Worm (Caenorhabditis elegans) whole organism, L4 larva: Measurements from ENCODE around the gene srx-14.

Experiments used
- D1046.2 ChIP-seq: fragments of 200-800 bp; sonication (Bioruptor generic); IDR thresholded peaks from 2 replicates; pipeline ENCODE4 v1.3.6; 2022; ENCODE audit warnings: missing genetic modification characterization, missing compliant biosample characterization
- F26F4.8 ChIP-seq: fragments of 200-800 bp; sonication (Bioruptor generic); conservative IDR thresholded peaks from 2 replicates; pipeline ENCODE4 v1.3.6; 2022; ENCODE audit warnings: missing genetic modification characterization, missing compliant biosample characterization
- F44E2.7 ChIP-seq: fragments of 200-800 bp; sonication (Bioruptor generic); IDR thresholded peaks from 2 replicates; pipeline ENCODE4 v2.1.2; 2022; ENCODE audit warnings: missing genetic modification characterization, missing compliant biosample characterization
- R02D3.7 ChIP-seq: fragments of 150-350 bp; sonication (generic microtip); optimal IDR thresholded peaks from 3 replicates; lab custom pipeline; 2014; ENCODE audit warnings: missing biosample characterization, missing genetic modification characterization
- T20F7.1 ChIP-seq: fragments of 200-800 bp; sonication (Bioruptor generic); optimal IDR thresholded peaks from 2 replicates; lab custom pipeline; 2018; ENCODE audit warnings: mild to moderate bottlenecking, missing genetic modification characterization, missing compliant biosample characterization
- aha-1 ChIP-seq: fragments of 150-350 bp; peaks from one replicate; lab custom pipeline; 2014; ENCODE audit warnings: missing biosample characterization, missing genetic modification characterization
- ama-1 ChIP-seq: fragments of 150-350 bp; optimal IDR thresholded peaks from 2 replicates; lab custom pipeline; 2014; ENCODE audit warnings: inconsistent platforms, mixed read lengths
- arid-1 ChIP-seq: fragments of 200-800 bp; sonication (Bioruptor generic); conservative IDR thresholded peaks from 2 replicates; pipeline ENCODE4 v1.3.6; 2022; ENCODE audit warnings: missing genetic modification reagents, missing genetic modification characterization, missing compliant biosample characterization
- attf-4 ChIP-seq: sonication (generic microtip); optimal IDR thresholded peaks from 3 replicates; lab custom pipeline; 2017; ENCODE audit warnings: missing biosample characterization, missing genetic modification characterization
- ceh-28 ChIP-seq: fragments of 150-350 bp; optimal IDR thresholded peaks from 2 replicates; lab custom pipeline; 2014; ENCODE audit warnings: missing biosample characterization, missing genetic modification reagents, missing genetic modification characterization
- ceh-32 ChIP-seq: sonication (generic microtip); optimal IDR thresholded peaks from 2 replicates; lab custom pipeline; 2016; ENCODE audit warnings: mild to moderate bottlenecking, missing genetic modification characterization, missing compliant biosample characterization; ENCODE audit not compliant: poor library complexity
- ceh-44 ChIP-seq: fragments of 200-800 bp; sonication (Bioruptor generic); IDR thresholded peaks from 2 replicates; pipeline ENCODE4 v1.3.6; 2022; ENCODE audit warnings: missing genetic modification reagents, missing genetic modification characterization, missing compliant biosample characterization
- daf-12 ChIP-seq: fragments of 150-350 bp; optimal IDR thresholded peaks from 2 replicates; lab custom pipeline; 2014; ENCODE audit warnings: missing biosample characterization, missing genetic modification reagents, missing genetic modification characterization
- daf-16 ChIP-seq, 3 experiments: sonication (generic microtip); optimal IDR thresholded peaks; 2 replicates each; lab custom pipeline; 2016 to 2017; ENCODE audit warnings: missing genetic modification characterization in 3 of 3, missing genetic modification reagents in 3 of 3, mild to moderate bottlenecking in 2 of 3, missing compliant biosample characterization in 2 of 3, missing biosample characterization in 1 of 3, moderate library complexity in 1 of 3
- daf-19 ChIP-seq: fragments of 200-800 bp; sonication (Bioruptor generic); conservative IDR thresholded peaks from 2 replicates; pipeline ENCODE4 v1.3.6; 2022; ENCODE audit warnings: missing genetic modification characterization, missing compliant biosample characterization
- daf-8 ChIP-seq: fragments of 200-800 bp; sonication (Bioruptor generic); IDR thresholded peaks from 2 replicates; pipeline ENCODE4 v1.3.6; 2022; ENCODE audit warnings: missing genetic modification characterization, missing compliant biosample characterization
- dmd-6 ChIP-seq: fragments of 200-800 bp; sonication (Bioruptor generic); IDR thresholded peaks from 2 replicates; pipeline ENCODE4 v1.3.6; 2022; ENCODE audit warnings: missing genetic modification reagents, missing genetic modification characterization, missing compliant biosample characterization
- dmd-9 ChIP-seq: fragments of 200-800 bp; sonication (Bioruptor generic); IDR thresholded peaks from 2 replicates; pipeline ENCODE4 v1.3.6; 2022; ENCODE audit warnings: missing genetic modification reagents, missing genetic modification characterization, missing compliant biosample characterization
- dpl-1 ChIP-seq: fragments of 150-350 bp; optimal IDR thresholded peaks from 2 replicates; lab custom pipeline; 2014; ENCODE audit warnings: missing biosample characterization, missing genetic modification reagents, missing genetic modification characterization
- duxl-1 ChIP-seq: sonication (generic microtip); optimal IDR thresholded peaks from 2 replicates; lab custom pipeline; 2016; ENCODE audit warnings: mild to moderate bottlenecking, missing genetic modification characterization, moderate library complexity, missing compliant biosample characterization; ENCODE audit not compliant: poor library complexity
- egl-43 ChIP-seq: fragments of 200-800 bp; sonication (Bioruptor generic); IDR thresholded peaks from 2 replicates; pipeline ENCODE4 v1.3.6; 2022; ENCODE audit warnings: missing genetic modification reagents, missing genetic modification characterization, missing compliant biosample characterization
- gei-8 ChIP-seq: fragments of 200-800 bp; sonication (Bioruptor generic); optimal IDR thresholded peaks from 2 replicates; lab custom pipeline; 2018; ENCODE audit warnings: mild to moderate bottlenecking, missing genetic modification characterization, missing compliant biosample characterization
- hmg-1.1 ChIP-seq: fragments of 200-800 bp; sonication (Bioruptor generic); IDR thresholded peaks from 2 replicates; pipeline ENCODE4 v1.3.6; 2022; ENCODE audit warnings: missing genetic modification reagents, missing genetic modification characterization, missing compliant biosample characterization
- lin-13 ChIP-seq: fragments of 150-350 bp; optimal IDR thresholded peaks from 2 replicates; lab custom pipeline; 2014; ENCODE audit warnings: missing biosample characterization, missing genetic modification reagents, missing genetic modification characterization
- lin-15B ChIP-seq: fragments of 150-350 bp; sonication (generic microtip); optimal IDR thresholded peaks from 3 replicates; lab custom pipeline; 2014; ENCODE audit warnings: missing biosample characterization, missing genetic modification characterization
- lin-29 ChIP-seq: fragments of 200-800 bp; sonication (Bioruptor generic); IDR thresholded peaks from 2 replicates; pipeline ENCODE4 v1.3.6; 2022; ENCODE audit warnings: missing genetic modification reagents, missing genetic modification characterization, missing compliant biosample characterization
- lin-39 ChIP-seq: fragments of 150-350 bp; optimal IDR thresholded peaks from 2 replicates; lab custom pipeline; 2014; ENCODE audit warnings: missing biosample characterization, missing genetic modification reagents, missing genetic modification characterization
- lir-3 ChIP-seq: sonication (generic microtip); optimal IDR thresholded peaks from 2 replicates; lab custom pipeline; 2016; ENCODE audit warnings: mild to moderate bottlenecking, missing genetic modification characterization, missing compliant biosample characterization
- mdl-1 ChIP-seq, 2 experiments: fragments of 150-350 bp in 1 of 2; sonication (generic microtip) in 1 of 2; optimal IDR thresholded peaks; 2 replicates each; lab custom pipeline; 2014 to 2017; ENCODE audit warnings: missing biosample characterization in 2 of 2, missing genetic modification characterization in 2 of 2
- mdt-29 ChIP-seq: fragments of 200-800 bp; sonication (Bioruptor generic); IDR thresholded peaks from 2 replicates; pipeline ENCODE4 v1.3.6; 2022; ENCODE audit warnings: missing genetic modification reagents, missing genetic modification characterization, missing compliant biosample characterization
- mes-2 ChIP-seq: sonication (generic microtip); optimal IDR thresholded peaks from 2 replicates; lab custom pipeline; 2016; ENCODE audit warnings: missing genotype, mild to moderate bottlenecking, missing genetic modification characterization, missing compliant biosample characterization; ENCODE audit not compliant: poor library complexity, severe bottlenecking
- mxl-2 ChIP-seq: fragments of 200-800 bp; sonication (Bioruptor generic); conservative IDR thresholded peaks from 2 replicates; pipeline ENCODE4 v1.3.6; 2022; ENCODE audit warnings: missing genetic modification reagents, missing genetic modification characterization, missing compliant biosample characterization
- nhr-10 ChIP-seq: fragments of 150-350 bp; optimal IDR thresholded peaks from 2 replicates; lab custom pipeline; 2014; ENCODE audit warnings: missing biosample characterization, missing genetic modification characterization
- nhr-11 ChIP-seq: fragments of 150-350 bp; optimal IDR thresholded peaks from 2 replicates; lab custom pipeline; 2014; ENCODE audit warnings: missing biosample characterization, missing genetic modification characterization
- nhr-25 ChIP-seq: sonication (generic microtip); optimal IDR thresholded peaks from 2 replicates; lab custom pipeline; 2017; ENCODE audit warnings: missing genetic modification characterization, mild to moderate bottlenecking, missing compliant biosample characterization, antibody characterized with exemption, moderate library complexity, borderline replicate concordance; ENCODE audit not compliant: insufficient read depth
- nhr-6 ChIP-seq: fragments of 150-350 bp; optimal IDR thresholded peaks from 2 replicates; lab custom pipeline; 2014; ENCODE audit warnings: missing biosample characterization, missing genetic modification characterization
- nhr-76 ChIP-seq: fragments of 150-350 bp; optimal IDR thresholded peaks from 2 replicates; lab custom pipeline; 2014; ENCODE audit warnings: missing biosample characterization, missing genetic modification characterization
- nhr-77 ChIP-seq: fragments of 150-350 bp; optimal IDR thresholded peaks from 2 replicates; lab custom pipeline; 2014; ENCODE audit warnings: missing biosample characterization, missing genetic modification characterization
- pha-4 ChIP-seq, 2 experiments: fragments of 150-350 bp in 1 of 2; fragments of 200-800 bp in 1 of 2; sonication (Bioruptor generic) in 1 of 2; IDR thresholded peaks in 1 of 2; optimal IDR thresholded peaks in 1 of 2; 2 replicates each; pipeline versions ENCODE4 v1.3.6 to Lab custom; 2014 to 2022; ENCODE audit warnings: missing genetic modification characterization in 2 of 2, missing genetic modification reagents in 2 of 2, missing biosample characterization in 1 of 2, missing compliant biosample characterization in 1 of 2
- php-3 ChIP-seq: fragments of 200-800 bp; sonication (Bioruptor generic); IDR thresholded peaks from 2 replicates; pipeline ENCODE4 v1.3.6; 2022; ENCODE audit warnings: missing genetic modification reagents, missing genetic modification characterization, missing compliant biosample characterization
- rbr-2 ChIP-seq: sonication (generic microtip); optimal IDR thresholded peaks from 2 replicates; lab custom pipeline; 2016; ENCODE audit warnings: missing genotype, missing genetic modification characterization, missing compliant biosample characterization
- sdz-12 ChIP-seq: fragments of 200-800 bp; sonication (Bioruptor generic); optimal IDR thresholded peaks from 2 replicates; lab custom pipeline; 2018; ENCODE audit warnings: mild to moderate bottlenecking, missing genetic modification characterization, missing compliant biosample characterization
- skn-1 ChIP-seq: fragments of 150-350 bp; optimal IDR thresholded peaks from 2 replicates; lab custom pipeline; 2014; ENCODE audit warnings: missing biosample characterization, missing genetic modification characterization
- snpc-4 ChIP-seq: fragments of 150-350 bp; optimal IDR thresholded peaks from 2 replicates; lab custom pipeline; 2014; ENCODE audit warnings: missing biosample characterization, missing genetic modification characterization
- spr-1 ChIP-seq: sonication (generic microtip); optimal IDR thresholded peaks from 2 replicates; lab custom pipeline; 2016; ENCODE audit warnings: mild to moderate bottlenecking, missing genetic modification characterization, missing compliant biosample characterization
- spr-3 ChIP-seq: fragments of 200-800 bp; sonication (Bioruptor generic); optimal IDR thresholded peaks from 2 replicates; lab custom pipeline; 2018; ENCODE audit warnings: mild to moderate bottlenecking, missing genetic modification characterization, missing compliant biosample characterization
- unc-62 ChIP-seq, 3 experiments: fragments of 150-350 bp in 1 of 3; sonication (generic microtip); optimal IDR thresholded peaks in 2 of 3; peaks in 1 of 3; 1 replicate in 1 of 3; 2 replicates in 2 of 3; lab custom pipeline; 2014 to 2017; ENCODE audit warnings: missing biosample characterization in 3 of 3, missing genetic modification characterization in 3 of 3, missing genetic modification reagents in 3 of 3, missing genotype in 1 of 3
- zfp-2 ChIP-seq: sonication (generic microtip); optimal IDR thresholded peaks from 2 replicates; lab custom pipeline; 2016; ENCODE audit warnings: mild to moderate bottlenecking, missing genetic modification characterization, missing compliant biosample characterization

Gene srx-14

ce11 chrIV:1093870-1094564, 19.5 kb downstream of the srx-14 start, which contains the start of the genes cct-8 and Y55F3AR.2:
Gene cct-8 (minus strand): TSS chrIV:1093920.
Gene Y55F3AR.2 (plus strand): TSS chrIV:1094541.
- TF ChIP-seq zfp-2 (tag; lab: Kevin White, UChicago), result peak; percentile 85
- peak; percentile 83 for TF ChIP-seq aha-1 (tag; lab: Kevin White, UChicago)
- TF ChIP-seq dmd-6 (GFP tag; lab: Robert Waterston, UW), result peak; percentile 98
- no peak for TF ChIP-seq daf-12
- no peak for TF ChIP-seq R02D3.7 (tag; lab: Kevin White, UChicago)
- TF ChIP-seq ceh-28 (tag; lab: Kevin White, UChicago), result no peak
- peak; percentile 96 for TF ChIP-seq lin-29
- peak; percentile 14 for TF ChIP-seq lir-3
- peak; percentile 96 for TF ChIP-seq egl-43 (GFP tag; lab: Robert Waterston, UW)
- TF ChIP-seq pha-4 (GFP tag; IDR thresholded peaks at IDR 0.05; lab: Robert Waterston, UW), result peak; percentile 97
- peak; percentile 19 for TF ChIP-seq pha-4 (tag; optimal IDR thresholded peaks at IDR 0.05; lab: Kevin White, UChicago)
- TF ChIP-seq hmg-1.1, result peak; percentile 99
- TF ChIP-seq daf-16 (GFP tag; optimal IDR thresholded peaks at IDR 0.05; lab: Kevin White, UChicago), result peak; percentile 58 to 95
- TF ChIP-seq daf-16 (tag; optimal IDR thresholded peaks at IDR 0.05; lab: Kevin White, UChicago), result peak; percentile 82
- no peak for TF ChIP-seq skn-1
- peak; percentile 97 for TF ChIP-seq T20F7.1 (GFP tag; lab: Kevin White, UChicago)
- TF ChIP-seq mxl-2, result peak; percentile 74
- peak; percentile 98 for TF ChIP-seq mdt-29
- TF ChIP-seq nhr-11 (tag; lab: Kevin White, UChicago), result peak; percentile 89
- no peak for TF ChIP-seq attf-4
- TF ChIP-seq spr-3 (GFP tag; lab: Kevin White, UChicago), result peak; percentile 99
- peak; percentile 58 for TF ChIP-seq nhr-76 (tag; lab: Kevin White, UChicago)
- TF ChIP-seq gei-8 (GFP tag; lab: Kevin White, UChicago), result peak; percentile 63
- TF ChIP-seq ceh-44 (GFP tag; lab: Robert Waterston, UW), result peak; percentile 71; the same call in 1 of the 2 replicates
- TF ChIP-seq arid-1 (GFP tag; lab: Robert Waterston, UW), result peak; percentile 98
- peak; percentile 95 for TF ChIP-seq D1046.2 (GFP tag; lab: Robert Waterston, UW)
- TF ChIP-seq ama-1 (lab: Kevin White, UChicago), result peak; percentile 86
- peak; percentile 31 for TF ChIP-seq snpc-4
- TF ChIP-seq ceh-32, result peak; percentile 78
- peak; percentile 95 for TF ChIP-seq spr-1
- TF ChIP-seq rbr-2 (tag; lab: Kevin White, UChicago), result peak; percentile 97
- peak; percentile 96 for TF ChIP-seq duxl-1 (tag; lab: Kevin White, UChicago)
- TF ChIP-seq daf-8, result no peak
- peak; percentile 92 for TF ChIP-seq sdz-12
- TF ChIP-seq F44E2.7, result 0 out of 2 replicates have a peak, but pooled peaks have one; percentile 72
- peak; percentile 98 for TF ChIP-seq dmd-9 (GFP tag; lab: Robert Waterston, UW)
- peak; percentile 82 for TF ChIP-seq lin-39 (tag; lab: Kevin White, UChicago)
- TF ChIP-seq nhr-6 (tag; lab: Kevin White, UChicago), result peak; percentile 93
- peak; percentile 94 for TF ChIP-seq dpl-1 (GFP tag; lab: Kevin White, UChicago)
- peak; percentile 99 for TF ChIP-seq php-3 (GFP tag; lab: Robert Waterston, UW)
- peak; percentile 81 for TF ChIP-seq nhr-10
- peak in 1 of 2 experiments; percentile 65 for TF ChIP-seq mdl-1 (tag; optimal IDR thresholded peaks at IDR 0.05; lab: Kevin White, UChicago)
- peak; percentile 94 for TF ChIP-seq mes-2 (tag; lab: Kevin White, UChicago)
- no peak for TF ChIP-seq F26F4.8 (GFP tag; lab: Robert Waterston, UW)
- TF ChIP-seq lin-15B (tag; lab: Kevin White, UChicago), result peak; percentile 81
- peak; percentile 81 for TF ChIP-seq nhr-25 (tag; lab: Kevin White, UChicago)
- peak; percentile 95 for TF ChIP-seq lin-13 (GFP tag; lab: Kevin White, UChicago)
- peak in 1 of 2 experiments; percentile 100 for TF ChIP-seq unc-62 (GFP tag; optimal IDR thresholded peaks at IDR 0.05 in 1 of 2; lab: Kevin White, UChicago)
- TF ChIP-seq unc-62 (tag; optimal IDR thresholded peaks at IDR 0.05; lab: Kevin White, UChicago), result peak; percentile 17
- peak; percentile 91 for TF ChIP-seq daf-19 (GFP tag; lab: Robert Waterston, UW)
- peak; percentile 94 for TF ChIP-seq nhr-77 (tag; lab: Kevin White, UChicago)
